Worm (Caenorhabditis elegans) whole organism, L1 larva: Measurements from ENCODE around the gene F54E4.4.

ENCODE experiments used
- F16B12.6 ChIP-seq: fragments of 150-350 bp; optimal IDR thresholded peaks from 2 replicates; lab custom pipeline; 2014; ENCODE audit warnings: missing biosample characterization, missing genetic modification characterization
- alr-1 ChIP-seq: fragments of 200-800 bp; sonication (Bioruptor generic); optimal IDR thresholded peaks from 2 replicates; lab custom pipeline; 2018; ENCODE audit warnings: borderline replicate concordance, mild to moderate bottlenecking, missing genetic modification characterization, missing compliant biosample characterization
- aly-2 ChIP-seq: fragments of 150-350 bp; optimal IDR thresholded peaks from 2 replicates; lab custom pipeline; 2014; ENCODE audit warnings: missing biosample characterization, missing genetic modification characterization
- ceh-63 ChIP-seq: fragments of 200-800 bp; sonication (Bioruptor generic); optimal IDR thresholded peaks from 2 replicates; lab custom pipeline; 2018; ENCODE audit warnings: mild to moderate bottlenecking, missing genetic modification characterization, missing compliant biosample characterization
- elt-3 ChIP-seq, 6 experiments: fragments of 150-350 bp in 1 of 6; sonication (generic microtip); optimal IDR thresholded peaks; 2 replicates each; lab custom pipeline; 2017 to 2018; ENCODE audit warnings: missing biosample characterization in 6 of 6, missing genetic modification characterization in 6 of 6, inconsistent platforms in 1 of 6

F54E4.4 gene

ce11 chrX:14593206-14593605 lies 52.1 kb downstream of the F54E4.4 start (continued):
- TF ChIP-seq alr-1 (no peak), elt-3 (tag; optimal IDR thresholded peaks at IDR 0.05; lab: Kevin White, UChicago) (no peak), F16B12.6 (tag; lab: Kevin White, UChicago) (no peak), aly-2 (tag; lab: Kevin White, UChicago) (no peak), ceh-63 (GFP tag; lab: Kevin White, UChicago) (no peak)
